Worm (Caenorhabditis elegans): ENCODE measurements around the gene nhr-78.
"Not testable (repeated sequence)": the region's sequence is repeated elsewhere in the genome, so short reads cannot be mapped to it uniquely, and the experiment has no call there.

The nhr-78 gene

DNA sequence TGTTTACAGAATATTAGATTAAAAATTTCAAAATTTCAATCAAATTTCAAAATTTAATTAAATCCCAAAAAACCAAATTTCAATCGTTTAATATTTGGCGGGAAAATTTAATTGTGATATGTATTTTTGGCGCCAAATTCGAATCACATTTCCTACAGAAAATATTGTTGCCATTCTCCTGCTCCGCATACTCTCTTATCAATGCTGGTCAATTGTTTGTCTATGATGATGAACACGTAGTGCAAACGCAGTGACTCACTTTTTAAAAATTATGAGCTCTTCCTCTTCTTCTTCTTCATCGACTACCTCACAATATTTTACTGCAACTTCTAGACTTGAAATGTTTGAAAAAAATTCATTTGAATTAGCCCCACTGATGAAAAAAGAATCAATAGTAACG is 48.8 kb upstream of the nhr-78 start, which contains the start of gene trpl-2 (continued):
- TF ChIP-seq skn-1 (tag; optimal IDR thresholded peaks at IDR 0.05): no peak
- no peak for TF ChIP-seq php-3 (GFP tag; IDR thresholded peaks at IDR 0.05)
- TF ChIP-seq ztf-11 (tag; optimal IDR thresholded peaks at IDR 0.05): no peak
- TF ChIP-seq mes-2 (tag; optimal IDR thresholded peaks at IDR 0.05; ENCODE audit: poor library complexity, severe bottlenecking): no peak
- no peak for TF ChIP-seq duxl-1 (tag; optimal IDR thresholded peaks at IDR 0.05; ENCODE audit: poor library complexity)

- TF ChIP-seq zip-2 (tag; optimal IDR thresholded peaks at IDR 0.05) (no peak), snpc-4 (tag; optimal IDR thresholded peaks at IDR 0.05) (no peak), mdt-29 (GFP tag; IDR thresholded peaks at IDR 0.05) (no peak), snpc-1.2 (GFP tag; IDR thresholded peaks at IDR 0.05) (0 out of 2 replicates have a peak, but pooled peaks have one; percentile 8), F44E2.7 (GFP tag; IDR thresholded peaks at IDR 0.05) (0 out of 2 replicates have a peak, but pooled peaks have one; percentile 14), ceh-28 (tag; optimal IDR thresholded peaks at IDR 0.05) (peak; percentile 93), lin-38 (GFP tag; IDR thresholded peaks at IDR 0.05) (0 out of 2 replicates have a peak, but pooled peaks have one; percentile 11)
Observed at ce11 chrIV:4319473-4319872, 41.8 kb upstream of the nhr-78 start.

- TF ChIP-seq ceh-82 (tag; optimal IDR thresholded peaks at IDR 0.05) (no peak), ceh-28 (tag; optimal IDR thresholded peaks at IDR 0.05) (peak; percentile 43)
Observed at ce11 chrIV:4318056-4318455, 40.4 kb upstream of the nhr-78 start.

ce11 chrIV:4317638-4318037 is 40.0 kb upstream of the nhr-78 start:
- peak; percentile 95 for TF ChIP-seq ceh-28 (tag; optimal IDR thresholded peaks at IDR 0.05)
- TF ChIP-seq Y48G9A.11 (GFP tag; IDR thresholded peaks at IDR 0.05): no peak

DNA sequence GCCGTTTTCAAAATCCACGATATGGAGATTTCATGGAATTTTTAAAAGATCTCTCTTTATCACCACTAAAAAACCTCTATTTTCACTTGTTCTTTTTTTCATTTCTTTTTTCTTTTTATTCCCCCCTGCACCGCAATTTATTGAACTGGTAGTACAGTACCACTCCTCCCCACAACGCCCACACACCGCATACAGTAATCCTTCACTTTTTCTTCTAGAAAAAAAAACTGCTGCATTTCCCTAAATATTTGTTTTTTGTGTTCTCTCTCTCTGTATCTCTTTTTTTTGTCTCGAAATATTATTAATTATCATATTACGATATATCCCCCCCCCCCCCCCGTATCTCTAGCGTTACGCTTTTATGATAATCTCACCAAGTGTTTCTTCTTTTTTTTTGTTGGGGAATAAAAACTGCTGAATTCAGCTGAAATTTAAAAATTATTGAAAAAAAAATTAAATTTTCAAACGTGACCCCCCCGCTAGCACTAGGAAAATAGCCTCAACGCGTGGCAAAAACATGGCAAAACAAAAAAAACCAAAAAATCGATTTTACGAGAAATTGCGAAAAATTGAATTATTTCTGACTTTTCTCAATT is 39.2 kb upstream of the nhr-78 start, which contains the start of gene Y24D9B.1:
Gene Y24D9B.1, plus strand, starts transcription at position 546 of the 596 bp plus-strand sequence.
- TF ChIP-seq hif-1 (tag; optimal IDR thresholded peaks at IDR 0.05) (no peak), lin-38 (GFP tag; IDR thresholded peaks at IDR 0.05) (peak; percentile 27)

ce11 chrIV:4313144-4313543 is 35.5 kb upstream of the nhr-78 start:
- TF ChIP-seq set-16 (GFP tag; IDR thresholded peaks at IDR 0.05): peak; percentile 93
- TF ChIP-seq pha-4 (GFP tag; IDR thresholded peaks at IDR 0.05): 0 out of 2 replicates have a peak, but pooled peaks have one; percentile 23
- TF ChIP-seq pha-4 (tag; optimal IDR thresholded peaks at IDR 0.05): not testable (repeated sequence)

- TF ChIP-seq set-16 (GFP tag; IDR thresholded peaks at IDR 0.05): peak; percentile 92
Observed at ce11 chrIV:4312394-4312793, 34.7 kb upstream of the nhr-78 start.

- TF ChIP-seq R02D3.7 (tag; optimal IDR thresholded peaks at IDR 0.05) (no peak), nhr-237 (tag; optimal IDR thresholded peaks at IDR 0.05) (no peak), T26A8.4 (GFP tag; IDR thresholded peaks at IDR 0.05) (no peak), zfp-3 (GFP tag; conservative IDR thresholded peaks at IDR 0.05) (no peak), unc-62 (GFP tag; optimal IDR thresholded peaks at IDR 0.05 in 1 of 2) (no peak), unc-62 (tag; optimal IDR thresholded peaks at IDR 0.05) (no peak)
Observed at ce11 chrIV:4307227-4307946, 29.7 kb upstream of the nhr-78 start, which contains the start of gene set-9. Gene set-9, plus strand, starts transcription at chrIV:4307896.
